Fruit fly (Drosophila melanogaster): ENCODE data around the gene Coq3.

Gene Coq3

dm6 chr2L:21166422-21166821, 8.0 kb upstream of the Coq3 start:
- 0 out of 2 replicates have a peak, but pooled peaks have one; percentile 11 for TF ChIP-seq sna (GFP tag; IDR thresholded peaks at IDR 0.05; ENCODE audit: partially characterized antibody)
- no peak for TF ChIP-seq bsh (GFP tag; optimal IDR thresholded peaks at IDR 0.05)
- TF ChIP-seq Dp (GFP tag; optimal IDR thresholded peaks at IDR 0.05) = peak; percentile 86
- TF ChIP-seq Bdp1 (GFP tag; optimal IDR thresholded peaks at IDR 0.05) = no peak
- TF ChIP-seq so (GFP tag; IDR thresholded peaks at IDR 0.05) = no peak
- TF ChIP-seq Myb (GFP tag; optimal IDR thresholded peaks at IDR 0.05) = peak; percentile 87
- peak; percentile 29 for TF ChIP-seq CG2116 (GFP tag; optimal IDR thresholded peaks at IDR 0.05)
- peak; percentile 1 for TF ChIP-seq CG17385 (GFP tag; optimal IDR thresholded peaks at IDR 0.05)
- TF ChIP-seq E2f2 (GFP tag; IDR thresholded peaks at IDR 0.05) = peak; percentile 93
- peak; percentile 59 for TF ChIP-seq dm (GFP tag; optimal IDR thresholded peaks at IDR 0.05)
- TF ChIP-seq dmrt11E (tag; optimal IDR thresholded peaks at IDR 0.05) = no peak
- TF ChIP-seq CG8944 (GFP tag; optimal IDR thresholded peaks at IDR 0.05) = no peak
- peak; percentile 80 for TF ChIP-seq MBD-R2 (GFP tag; IDR thresholded peaks at IDR 0.05)
- peak; percentile 8 for TF ChIP-seq CG2120 (GFP tag; optimal IDR thresholded peaks at IDR 0.05)
- peak; percentile 22; the same call in 1 of the 2 replicates for TF ChIP-seq CG13287 (GFP tag; IDR thresholded peaks at IDR 0.05; ENCODE audit: partially characterized antibody)
- peak; percentile 29; the same call in 1 of the 2 replicates for TF ChIP-seq Xrp1 (GFP tag; IDR thresholded peaks at IDR 0.05)
- TF ChIP-seq ATbp (GFP tag; optimal IDR thresholded peaks at IDR 0.05) = no peak
- no peak for TF ChIP-seq kay (GFP tag; optimal IDR thresholded peaks at IDR 0.05)
- no peak for TF ChIP-seq ken (GFP tag; IDR thresholded peaks at IDR 0.05)
- TF ChIP-seq Opbp (GFP tag; IDR thresholded peaks at IDR 0.05; ENCODE audit: partially characterized antibody) = peak; percentile 40; the same call in 1 of the 3 replicates
- TF ChIP-seq grau (tag; optimal IDR thresholded peaks at IDR 0.05) = peak; percentile 3
- TF ChIP-seq da (GFP tag; optimal IDR thresholded peaks at IDR 0.05) = no peak
- no peak for TF ChIP-seq HmgD (GFP tag; optimal IDR thresholded peaks at IDR 0.05)
- TF ChIP-seq sens (GFP tag) = peak; percentile 11
- TF ChIP-seq tio (GFP tag; optimal IDR thresholded peaks at IDR 0.05) = no peak
- no peak for TF ChIP-seq tx (GFP tag; optimal IDR thresholded peaks at IDR 0.05)
- TF ChIP-seq Elba2 (GFP tag; optimal IDR thresholded peaks at IDR 0.05) = peak; percentile 3
- TF ChIP-seq CoRest (tag; optimal IDR thresholded peaks at IDR 0.05) = peak; percentile 22
- TF ChIP-seq HmgZ (tag; optimal IDR thresholded peaks at IDR 0.05) = peak; percentile 44
- TF ChIP-seq Oaz (GFP tag; IDR thresholded peaks at IDR 0.05) = no peak
- TF ChIP-seq Hey (tag; optimal IDR thresholded peaks at IDR 0.05) = no peak
- no peak for TF ChIP-seq CG12155 (GFP tag; optimal IDR thresholded peaks at IDR 0.05)
- TF ChIP-seq onecut (GFP tag; IDR thresholded peaks at IDR 0.05) = no peak
- no peak for TF ChIP-seq CG31365 (tag; optimal IDR thresholded peaks at IDR 0.05)
- peak; percentile 7 for TF ChIP-seq CG33213 (GFP tag; optimal IDR thresholded peaks at IDR 0.05)
- TF ChIP-seq BEAF-32 (GFP tag; optimal IDR thresholded peaks at IDR 0.05) = peak; percentile 18
- TF ChIP-seq Ets97D (GFP tag; optimal IDR thresholded peaks at IDR 0.05) = peak; percentile 10
- TF ChIP-seq crp (GFP tag; optimal IDR thresholded peaks at IDR 0.05) = peak; percentile 25 to 88
- TF ChIP-seq ERR (GFP tag; optimal IDR thresholded peaks at IDR 0.05) = no peak
- TF ChIP-seq CG6689 (GFP tag; IDR thresholded peaks at IDR 0.05) = no peak
- TF ChIP-seq tap (tag; optimal IDR thresholded peaks at IDR 0.05) = no peak
- no peak for TF ChIP-seq salm (tag; optimal IDR thresholded peaks at IDR 0.05)
- TF ChIP-seq lilli (GFP tag; optimal IDR thresholded peaks at IDR 0.05) = peak; percentile 13
- TF ChIP-seq Sry-β (GFP tag; optimal IDR thresholded peaks at IDR 0.05) = peak; percentile 79
- TF ChIP-seq CG14860 (GFP tag; IDR thresholded peaks at IDR 0.05; ENCODE audit: partially characterized antibody) = no peak
- peak; percentile 14 for TF ChIP-seq CG13624 (GFP tag; optimal IDR thresholded peaks at IDR 0.05)
- TF ChIP-seq MESR4 (GFP tag; optimal IDR thresholded peaks at IDR 0.05) = peak; percentile 82
- no peak for TF ChIP-seq GATAe (GFP tag; conservative IDR thresholded peaks at IDR 0.05)
- no peak for TF ChIP-seq btn (GFP tag; optimal IDR thresholded peaks at IDR 0.05)
- no peak for TF ChIP-seq scrt (GFP tag; optimal IDR thresholded peaks at IDR 0.05)
- TF ChIP-seq CG7556 (GFP tag; optimal IDR thresholded peaks at IDR 0.05) = no peak

Measured in whole organism, embryonic.